Fruit fly (Drosophila melanogaster) whole organism, embryonic: ENCODE data around the gene smg.

ENCODE experiments used
- Bteb2 ChIP-seq: fragments of 200-800 bp; sonication (Bioruptor generic); optimal IDR thresholded peaks from 2 replicates; lab custom pipeline; 2016; ENCODE audit warnings: missing biosample characterization, missing genetic modification characterization
- CG11085 ChIP-seq: fragments of 200-800 bp; sonication (Bioruptor generic); IDR thresholded peaks from 2 replicates; pipeline ENCODE4 v1.3.6; 2022; ENCODE audit warnings: missing biosample characterization, missing genetic modification characterization
- CG11504 ChIP-seq: fragments of 200-800 bp; sonication (Bioruptor generic); optimal IDR thresholded peaks from 3 replicates; lab custom pipeline; 2019; ENCODE audit warnings: missing biosample characterization, mild to moderate bottlenecking, missing genetic modification characterization, moderate library complexity
- CG12071 ChIP-seq: fragments of 200-800 bp; sonication (Bioruptor generic); optimal IDR thresholded peaks from 3 replicates; lab custom pipeline; 2018; ENCODE audit warnings: missing biosample characterization, mild to moderate bottlenecking, missing genetic modification characterization
- CG12236 ChIP-seq: fragments of 200-800 bp; sonication (Bioruptor generic); optimal IDR thresholded peaks from 2 replicates; lab custom pipeline; 2016; ENCODE audit warnings: missing biosample characterization, missing genetic modification characterization
- CG12391 ChIP-seq: fragments of 200-800 bp; sonication (Bioruptor generic); optimal IDR thresholded peaks from 3 replicates; lab custom pipeline; 2018; ENCODE audit warnings: missing biosample characterization, mild to moderate bottlenecking, missing genetic modification characterization, moderate library complexity
- CG12769 ChIP-seq: fragments of 200-800 bp; sonication (Bioruptor generic); optimal IDR thresholded peaks from 2 replicates; lab custom pipeline; 2019; ENCODE audit warnings: missing biosample characterization, mild to moderate bottlenecking, missing genetic modification characterization, moderate library complexity
- CG14667 ChIP-seq: fragments of 200-800 bp; sonication (Bioruptor generic); IDR thresholded peaks from 2 replicates; pipeline ENCODE4 v1.3.6; 2022; ENCODE audit warnings: missing biosample characterization, missing genetic modification characterization
- CG15601 ChIP-seq: fragments of 200-800 bp; sonication (Bioruptor generic); optimal IDR thresholded peaks from 3 replicates; lab custom pipeline; 2019; ENCODE audit warnings: missing biosample characterization, mild to moderate bottlenecking, missing genetic modification characterization, moderate library complexity
- CG16813 ChIP-seq: fragments of 200-800 bp; sonication (Bioruptor generic); IDR thresholded peaks from 3 replicates; pipeline ENCODE4 v1.3.6; 2022; ENCODE audit warnings: missing biosample characterization, missing genetic modification characterization; ENCODE audit not compliant: partially characterized antibody
- CG18011 ChIP-seq: fragments of 200-800 bp; sonication (Bioruptor generic); optimal IDR thresholded peaks from 2 replicates; lab custom pipeline; 2017; ENCODE audit warnings: missing biosample characterization, missing genetic modification characterization, mild to moderate bottlenecking, moderate library complexity, missing genotype
- CG18619 ChIP-seq: fragments of 200-800 bp; sonication (Bioruptor generic); optimal IDR thresholded peaks from 3 replicates; lab custom pipeline; 2017; ENCODE audit warnings: missing biosample characterization, mild to moderate bottlenecking, missing genetic modification characterization
- CG3065 ChIP-seq: fragments of 200-800 bp; sonication (Bioruptor generic); optimal IDR thresholded peaks from 2 replicates; lab custom pipeline; 2016; ENCODE audit warnings: missing biosample characterization, missing genetic modification characterization
- CG31388 ChIP-seq: fragments of 200-800 bp; sonication (Bioruptor generic); optimal IDR thresholded peaks from 2 replicates; lab custom pipeline; 2016; ENCODE audit warnings: missing biosample characterization, missing genetic modification characterization
- CG6683 ChIP-seq: fragments of 200-800 bp; sonication (Bioruptor generic); optimal IDR thresholded peaks from 2 replicates; lab custom pipeline; 2017; ENCODE audit warnings: missing biosample characterization, mild to moderate bottlenecking, missing genetic modification characterization, missing genetic modification reagents
- CG6689 ChIP-seq: fragments of 200-800 bp; sonication (Bioruptor generic); IDR thresholded peaks from 2 replicates; pipeline ENCODE4 v1.3.6; 2022; ENCODE audit warnings: missing biosample characterization, missing genetic modification characterization
- CG6791 ChIP-seq: fragments of 200-800 bp; sonication (Bioruptor generic); IDR thresholded peaks from 3 replicates; pipeline ENCODE4 v1.3.6; 2022; ENCODE audit warnings: missing biosample characterization, missing genetic modification characterization; ENCODE audit not compliant: partially characterized antibody
- CG7357 ChIP-seq: fragments of 200-800 bp; sonication (Bioruptor generic); IDR thresholded peaks from 3 replicates; pipeline ENCODE4 v1.3.6; 2022; ENCODE audit warnings: missing biosample characterization, missing genetic modification characterization
- CG7372 ChIP-seq: fragments of 200-800 bp; sonication (Bioruptor generic); IDR thresholded peaks from 2 replicates; pipeline ENCODE4 v1.3.6; 2022; ENCODE audit warnings: missing biosample characterization, missing genetic modification characterization
- Dp ChIP-seq: fragments of 200-800 bp; sonication (Bioruptor generic); optimal IDR thresholded peaks from 2 replicates; lab custom pipeline; 2018; ENCODE audit warnings: missing biosample characterization, mild to moderate bottlenecking, missing genetic modification characterization, moderate library complexity
- H2.0 ChIP-seq: fragments of 200-800 bp; sonication (Bioruptor generic); IDR thresholded peaks from 2 replicates; pipeline ENCODE4 v1.3.6; 2022; ENCODE audit warnings: missing biosample characterization, missing genetic modification characterization
- Hsf ChIP-seq: fragments of 200-800 bp; sonication (Bioruptor generic); optimal IDR thresholded peaks from 3 replicates; lab custom pipeline; 2016; ENCODE audit warnings: missing biosample characterization, missing genetic modification characterization
- Myb ChIP-seq: fragments of 200-800 bp; sonication (Bioruptor generic); optimal IDR thresholded peaks from 2 replicates; lab custom pipeline; 2016; ENCODE audit warnings: missing biosample characterization, missing genetic modification characterization
- NC2α ChIP-seq: fragments of 200-800 bp; sonication (Bioruptor generic); optimal IDR thresholded peaks from 2 replicates; lab custom pipeline; 2016; ENCODE audit warnings: missing biosample characterization, missing genetic modification characterization
- NC2β ChIP-seq: fragments of 200-800 bp; sonication (Bioruptor generic); optimal IDR thresholded peaks from 2 replicates; lab custom pipeline; 2016; ENCODE audit warnings: missing biosample characterization, missing genetic modification characterization
- NK7.1 ChIP-seq: fragments of 200-800 bp; sonication (Bioruptor generic); optimal IDR thresholded peaks from 3 replicates; lab custom pipeline; 2016; ENCODE audit warnings: missing biosample characterization, missing genetic modification characterization
- Opbp ChIP-seq: fragments of 200-800 bp; sonication (Bioruptor generic); IDR thresholded peaks from 3 replicates; pipeline ENCODE4 v1.3.6; 2022; ENCODE audit warnings: missing biosample characterization, missing genetic modification characterization; ENCODE audit not compliant: partially characterized antibody
- Ravus ChIP-seq: fragments of 200-800 bp; sonication (Bioruptor generic); IDR thresholded peaks from 2 replicates; pipeline ENCODE4 v1.3.6; 2022; ENCODE audit warnings: missing biosample characterization, missing genetic modification characterization
- Sox102F ChIP-seq: fragments of 200-800 bp; sonication (Bioruptor generic); optimal IDR thresholded peaks from 2 replicates; lab custom pipeline; 2018; ENCODE audit warnings: missing biosample characterization, mild to moderate bottlenecking, missing genetic modification characterization, moderate library complexity
- ash1 ChIP-seq: fragments of 200-800 bp; sonication (Bioruptor generic); optimal IDR thresholded peaks from 2 replicates; lab custom pipeline; 2018; ENCODE audit warnings: missing biosample characterization, mild to moderate bottlenecking, missing genetic modification characterization
- btn ChIP-seq: fragments of 200-800 bp; sonication (Bioruptor generic); optimal IDR thresholded peaks from 2 replicates; lab custom pipeline; 2016; ENCODE audit warnings: missing biosample characterization, missing genetic modification characterization
- cato ChIP-seq: fragments of 200-800 bp; sonication (Bioruptor generic); optimal IDR thresholded peaks from 2 replicates; lab custom pipeline; 2016; ENCODE audit warnings: missing biosample characterization, missing genetic modification characterization, borderline replicate concordance
- chm ChIP-seq: fragments of 200-800 bp; sonication (Bioruptor generic); IDR thresholded peaks from 2 replicates; pipeline ENCODE4 v1.3.6; 2022; ENCODE audit warnings: missing biosample characterization, missing genetic modification characterization
- crc ChIP-seq: fragments of 200-800 bp; sonication (Bioruptor generic); optimal IDR thresholded peaks from 2 replicates; lab custom pipeline; 2016; ENCODE audit warnings: missing biosample characterization, missing genetic modification characterization
- fd64A ChIP-seq: fragments of 200-800 bp; sonication (Bioruptor generic); optimal IDR thresholded peaks from 3 replicates; lab custom pipeline; 2018; ENCODE audit warnings: missing biosample characterization, mild to moderate bottlenecking, missing genetic modification characterization
- ftz-f1 ChIP-seq: fragments of 200-800 bp; sonication (Bioruptor generic); optimal IDR thresholded peaks from 2 replicates; lab custom pipeline; 2016; ENCODE audit warnings: missing biosample characterization, missing genetic modification characterization
- gfzf ChIP-seq: fragments of 200-800 bp; sonication (Bioruptor generic); optimal IDR thresholded peaks from 2 replicates; lab custom pipeline; 2016; ENCODE audit warnings: missing biosample characterization, mild to moderate bottlenecking, missing genetic modification characterization, moderate library complexity
- klu ChIP-seq: fragments of 200-800 bp; sonication (Bioruptor generic); IDR thresholded peaks from 2 replicates; pipeline ENCODE4 v1.3.6; 2022; ENCODE audit warnings: missing biosample characterization, missing genetic modification characterization
- mam ChIP-seq: fragments of 200-800 bp; sonication (Bioruptor generic); optimal IDR thresholded peaks from 3 replicates; lab custom pipeline; 2016; ENCODE audit warnings: missing biosample characterization, missing genetic modification characterization
- mld ChIP-seq: fragments of 200-800 bp; sonication (Bioruptor generic); IDR thresholded peaks from 3 replicates; pipeline ENCODE4 v1.3.6; 2022; ENCODE audit warnings: missing biosample characterization, missing genetic modification characterization; ENCODE audit not compliant: partially characterized antibody
- nau ChIP-seq: fragments of 200-800 bp; sonication (Bioruptor generic); optimal IDR thresholded peaks from 3 replicates; lab custom pipeline; 2017; ENCODE audit warnings: missing biosample characterization, mild to moderate bottlenecking, missing genetic modification characterization, missing genetic modification reagents
- org-1 ChIP-seq: fragments of 200-800 bp; sonication (Bioruptor generic); optimal IDR thresholded peaks from 2 replicates; lab custom pipeline; 2017; ENCODE audit warnings: missing biosample characterization, missing genetic modification characterization
- peb ChIP-seq: fragments of 200-800 bp; sonication (Bioruptor generic); IDR thresholded peaks from 2 replicates; pipeline ENCODE4 v1.3.6; 2022; ENCODE audit warnings: missing biosample characterization, missing genetic modification characterization
- pho ChIP-seq: fragments of 200-800 bp; sonication (Bioruptor generic); optimal IDR thresholded peaks from 2 replicates; lab custom pipeline; 2016; ENCODE audit warnings: missing biosample characterization, missing genetic modification characterization
- repo ChIP-seq: fragments of 200-800 bp; sonication (Bioruptor generic); optimal IDR thresholded peaks from 2 replicates; lab custom pipeline; 2016; ENCODE audit warnings: missing biosample characterization, missing genetic modification characterization
- so ChIP-seq: fragments of 200-800 bp; sonication (Bioruptor generic); IDR thresholded peaks from 3 replicates; pipeline ENCODE4 v1.3.6; 2022; ENCODE audit warnings: missing biosample characterization, missing genetic modification characterization
- trh ChIP-seq: fragments of 200-800 bp; sonication (Bioruptor generic); optimal IDR thresholded peaks from 2 replicates; lab custom pipeline; 2016; ENCODE audit warnings: missing biosample characterization, missing genetic modification characterization
- tup ChIP-seq: fragments of 200-800 bp; sonication (Bioruptor generic); optimal IDR thresholded peaks from 2 replicates; lab custom pipeline; 2016; ENCODE audit warnings: missing biosample characterization, mild to moderate bottlenecking, missing genetic modification characterization, moderate library complexity
- vvl ChIP-seq: fragments of 200-800 bp; sonication (Bioruptor generic); IDR thresholded peaks from 2 replicates; pipeline ENCODE4 v1.3.6; 2022; ENCODE audit warnings: missing biosample characterization, missing genetic modification characterization
- zfh2 ChIP-seq: fragments of 200-800 bp; sonication (Bioruptor generic); optimal IDR thresholded peaks from 2 replicates; lab custom pipeline; 2016; ENCODE audit warnings: missing biosample characterization, missing genetic modification characterization

The smg gene

dm6 chr3L:9033999-9034626 lies 36.3 kb upstream of the smg start (continued):
- TF ChIP-seq CG12071 (GFP tag; lab: Kevin White, UChicago) (peak; percentile 40), CG12236 (GFP tag; lab: Kevin White, UChicago) (no peak), CG6689 (GFP tag; lab: Robert Waterston, UW) (peak; percentile 82), CG16813 (GFP tag; lab: Robert Waterston, UW) (no peak), ash1 (no peak), CG31388 (GFP tag; lab: Kevin White, UChicago) (peak; percentile 39), CG7357 (GFP tag; lab: Robert Waterston, UW) (peak; percentile 47; the same call in 1 of the 3 replicates), repo (GFP tag; lab: Kevin White, UChicago) (no peak), gfzf (GFP tag; lab: Kevin White, UChicago) (no peak), CG12391 (peak; percentile 43), so (GFP tag; lab: Robert Waterston, UW) (peak; percentile 76), CG15601 (tag; lab: Kevin White, UChicago) (peak; percentile 40), ftz-f1 (GFP tag; lab: Kevin White, UChicago) (no peak), pho (GFP tag; lab: Kevin White, UChicago) (no peak), crc (GFP tag; lab: Kevin White, UChicago) (no peak), Opbp (no peak), CG18619 (GFP tag; lab: Kevin White, UChicago) (no peak), peb (GFP tag; lab: Robert Waterston, UW) (peak; percentile 63; the same call in 1 of the 2 replicates), Ravus (no peak), CG11504 (peak; percentile 80), H2.0 (GFP tag; lab: Robert Waterston, UW) (peak; percentile 62), CG12769 (tag; lab: Kevin White, UChicago) (no peak), cato (GFP tag; lab: Kevin White, UChicago) (no peak), CG14667 (GFP tag; lab: Robert Waterston, UW) (peak; percentile 55), CG18011 (GFP tag; lab: Kevin White, UChicago) (no peak), Hsf (peak; percentile 6), CG11085 (no peak), klu (GFP tag; lab: Robert Waterston, UW) (no peak; the same call in 1 of the 2 replicates), Dp (GFP tag; lab: Kevin White, UChicago) (no peak), Bteb2 (GFP tag; lab: Kevin White, UChicago) (no peak), zfh2 (GFP tag; lab: Kevin White, UChicago) (no peak), NC2α (no peak), CG6791 (GFP tag; lab: Robert Waterston, UW) (no peak), Myb (GFP tag; lab: Kevin White, UChicago) (no peak), btn (GFP tag; lab: Kevin White, UChicago) (peak; percentile 76), mld (GFP tag; lab: Robert Waterston, UW) (no peak), nau (no peak), NK7.1 (GFP tag; lab: Kevin White, UChicago) (no peak), CG6683 (GFP tag; lab: Kevin White, UChicago) (no peak), NC2β (GFP tag; lab: Kevin White, UChicago) (no peak), tup (GFP tag; lab: Kevin White, UChicago) (no peak), CG3065 (no peak), chm (peak; percentile 31; the same call in 1 of the 2 replicates), Sox102F (peak; percentile 50), mam (GFP tag; lab: Kevin White, UChicago) (no peak), CG7372 (GFP tag; lab: Robert Waterston, UW) (peak; percentile 17), fd64A (GFP tag; lab: Kevin White, UChicago) (peak; percentile 28), trh (GFP tag; lab: Kevin White, UChicago) (peak; percentile 7), vvl (GFP tag; lab: Robert Waterston, UW) (peak; percentile 81), org-1 (GFP tag; lab: Kevin White, UChicago) (no peak)
